Fruit fly (Drosophila melanogaster) whole organism, adult: ENCODE measurements around the gene Ttc19.

Experiments
- CG5204 ChIP-seq: fragments of 200-800 bp; sonication (Bioruptor generic); optimal IDR thresholded peaks from 2 replicates; lab custom pipeline; 2016; ENCODE audit warnings: missing biosample characterization, missing genetic modification characterization
- cnc ChIP-seq, 2 experiments: fragments of >200 bp; optimal IDR thresholded peaks; 2 replicates each; lab custom pipeline; 2017

- TF ChIP-seq CG5204 (GFP tag; lab: Kevin White, UChicago) (no peak), cnc (optimal IDR thresholded peaks at IDR 0.05; lab: Kevin White, UChicago) (no peak)
These were observed 34.4 kb downstream of the Ttc19 start, which contains the start of gene robl37BC for dm6 chr2L:19010566-19010965.
